Fruit fly (Drosophila melanogaster): ENCODE data around the gene CG14770.

CG14770 gene

dm6 chrX:1398455-1399055, 29.5 kb downstream of the CG14770 start (continued):
- TF ChIP-seq row (GFP tag; IDR thresholded peaks at IDR 0.05) (peak; percentile 96), CG11504 (tag; optimal IDR thresholded peaks at IDR 0.05) (peak; percentile 56), Elba2 (GFP tag; optimal IDR thresholded peaks at IDR 0.05) (no peak), cad (GFP tag; optimal IDR thresholded peaks at IDR 0.05) (no peak), Atf-2 (GFP tag; optimal IDR thresholded peaks at IDR 0.05) (peak; percentile 40), Hr39 (optimal IDR thresholded peaks at IDR 0.05) (no peak), ato (GFP tag; IDR thresholded peaks at IDR 0.05; ENCODE audit: partially characterized antibody) (no peak), emc (GFP tag; optimal IDR thresholded peaks at IDR 0.05) (no peak), sd (tag; optimal IDR thresholded peaks at IDR 0.05) (no peak), CG4328 (GFP tag; optimal IDR thresholded peaks at IDR 0.05) (no peak), CG4730 (GFP tag; IDR thresholded peaks at IDR 0.05) (peak; percentile 40; the same call in 1 of the 2 replicates), CG6175 (GFP tag; IDR thresholded peaks at IDR 0.05) (no peak), dpn (GFP tag; optimal IDR thresholded peaks at IDR 0.05) (peak; percentile 61 to 67), Six4 (GFP tag; optimal IDR thresholded peaks at IDR 0.05) (peak; percentile 59), C15 (GFP tag; IDR thresholded peaks at IDR 0.05) (peak; percentile 29; the same call in 1 of the 3 replicates), CG15479 (GFP tag; optimal IDR thresholded peaks at IDR 0.05) (no peak), Camta (GFP tag; optimal IDR thresholded peaks at IDR 0.05) (peak; percentile 38), CG14860 (GFP tag; IDR thresholded peaks at IDR 0.05; ENCODE audit: partially characterized antibody) (no peak), MESR4 (GFP tag; optimal IDR thresholded peaks at IDR 0.05) (no peak), CG10321 (GFP tag; IDR thresholded peaks at IDR 0.05) (no peak), sna (GFP tag; IDR thresholded peaks at IDR 0.05; ENCODE audit: partially characterized antibody) (no peak), CG8765 (GFP tag; IDR thresholded peaks at IDR 0.05) (no peak), H2.0 (GFP tag; IDR thresholded peaks at IDR 0.05) (peak; percentile 64), CG13775 (GFP tag; optimal IDR thresholded peaks at IDR 0.05) (peak; percentile 51), GATAe (GFP tag; conservative IDR thresholded peaks at IDR 0.05) (no peak), stwl (tag; optimal IDR thresholded peaks at IDR 0.05) (no peak), hb (GFP tag; IDR thresholded peaks at IDR 0.05; ENCODE audit: partially characterized antibody) (no peak), TFAM (GFP tag; optimal IDR thresholded peaks at IDR 0.05) (no peak), CG2889 (GFP tag; IDR thresholded peaks at IDR 0.05) (peak; percentile 23; the same call in 1 of the 3 replicates), CG12155 (GFP tag; optimal IDR thresholded peaks at IDR 0.05) (peak; percentile 63), CG1832 (GFP tag; optimal IDR thresholded peaks at IDR 0.05) (no peak), CG11696 (GFP tag; IDR thresholded peaks at IDR 0.05) (peak; percentile 50; the same call in 1 of the 2 replicates), NC2β (GFP tag; optimal IDR thresholded peaks at IDR 0.05) (no peak), dysf (GFP tag; IDR thresholded peaks at IDR 0.05) (peak; percentile 87), CG8388 (GFP tag; optimal IDR thresholded peaks at IDR 0.05) (peak; percentile 29), BEAF-32 (GFP tag; optimal IDR thresholded peaks at IDR 0.05) (no peak), CG4424 (GFP tag; optimal IDR thresholded peaks at IDR 0.05) (peak; percentile 37), pum (GFP tag; optimal IDR thresholded peaks at IDR 0.05) (peak; percentile 71), Sry-β (GFP tag; optimal IDR thresholded peaks at IDR 0.05) (no peak), mirr (GFP tag; optimal IDR thresholded peaks at IDR 0.05) (no peak), lola (GFP tag; optimal IDR thresholded peaks at IDR 0.05) (peak in 1 of 3 experiments; percentile 38), bab2 (GFP tag; optimal IDR thresholded peaks at IDR 0.05) (peak; percentile 42), az2 (GFP tag; optimal IDR thresholded peaks at IDR 0.05) (peak; percentile 38), CG6272 (GFP tag; IDR thresholded peaks at IDR 0.05) (peak; percentile 64), CG42726 (GFP tag; IDR thresholded peaks at IDR 0.05; ENCODE audit: partially characterized antibody) (no peak), Lim3 (GFP tag; IDR thresholded peaks at IDR 0.05) (peak; percentile 25; the same call in 1 of the 2 replicates), salm (tag; optimal IDR thresholded peaks at IDR 0.05) (no peak), pnt (GFP tag; optimal IDR thresholded peaks at IDR 0.05) (peak; percentile 51), CG10147 (GFP tag; optimal IDR thresholded peaks at IDR 0.05) (no peak), CG8944 (GFP tag; optimal IDR thresholded peaks at IDR 0.05) (peak; percentile 53)
